Worm (Caenorhabditis elegans) whole organism, L1 larva: ENCODE data around the gene far-2.

Experiments
- C04F5.9 ChIP-seq: sonication (generic microtip); optimal IDR thresholded peaks from 2 replicates; lab custom pipeline; 2016; ENCODE audit warnings: missing genetic modification characterization, missing compliant biosample characterization
- C16A3.4 ChIP-seq: fragments of 150-350 bp; optimal IDR thresholded peaks from 2 replicates; lab custom pipeline; 2014; ENCODE audit warnings: missing biosample characterization, missing genetic modification characterization
- Y116A8C.19 ChIP-seq: sonication (generic microtip); optimal IDR thresholded peaks from 2 replicates; lab custom pipeline; 2016; ENCODE audit warnings: missing compliant biosample characterization, missing genetic modification characterization, borderline replicate concordance
- alr-1 ChIP-seq: fragments of 200-800 bp; sonication (Bioruptor generic); optimal IDR thresholded peaks from 2 replicates; lab custom pipeline; 2018; ENCODE audit warnings: borderline replicate concordance, mild to moderate bottlenecking, missing genetic modification characterization, missing compliant biosample characterization
- aly-2 ChIP-seq: fragments of 150-350 bp; optimal IDR thresholded peaks from 2 replicates; lab custom pipeline; 2014; ENCODE audit warnings: missing biosample characterization, missing genetic modification characterization
- ama-1 ChIP-seq: fragments of 150-350 bp; optimal IDR thresholded peaks from 2 replicates; lab custom pipeline; 2014
- ceh-8 ChIP-seq: fragments of 200-800 bp; sonication (Bioruptor generic); optimal IDR thresholded peaks from 2 replicates; lab custom pipeline; 2018; ENCODE audit warnings: mild to moderate bottlenecking, missing genetic modification characterization, moderate library complexity, missing compliant biosample characterization
- ceh-82 ChIP-seq, 3 experiments: fragments of 150-350 bp in 1 of 3; sonication (generic microtip) in 2 of 3; optimal IDR thresholded peaks; 2 replicates each; lab custom pipeline; 2014 to 2017; ENCODE audit warnings: missing biosample characterization in 3 of 3, missing genetic modification characterization in 3 of 3
- ceh-88 ChIP-seq: fragments of 200-800 bp; sonication (Bioruptor generic); IDR thresholded peaks from 2 replicates; pipeline ENCODE4 v1.3.6; 2022; ENCODE audit warnings: missing genetic modification characterization, missing compliant biosample characterization
- ceh-90 ChIP-seq: sonication (generic microtip); optimal IDR thresholded peaks from 2 replicates; lab custom pipeline; 2016; ENCODE audit warnings: missing genetic modification characterization, missing compliant biosample characterization
- ces-1 ChIP-seq: fragments of 150-350 bp; optimal IDR thresholded peaks from 2 replicates; lab custom pipeline; 2014; ENCODE audit warnings: missing biosample characterization, missing genetic modification reagents, missing genetic modification characterization
- dpl-1 ChIP-seq, 3 experiments: fragments of 150-350 bp in 2 of 3; sonication (generic microtip) in 1 of 3; optimal IDR thresholded peaks; 2 replicates each; lab custom pipeline; 2014 to 2017; ENCODE audit warnings: missing biosample characterization in 3 of 3, missing genetic modification characterization in 3 of 3, missing genetic modification reagents in 3 of 3
- dsc-1 ChIP-seq: sonication (generic microtip); optimal IDR thresholded peaks from 2 replicates; lab custom pipeline; 2016; ENCODE audit warnings: mild to moderate bottlenecking, missing genetic modification characterization, missing compliant biosample characterization
- efl-3 ChIP-seq: fragments of 200-800 bp; sonication (Bioruptor generic); optimal IDR thresholded peaks from 2 replicates; lab custom pipeline; 2018; ENCODE audit warnings: mild to moderate bottlenecking, missing genetic modification characterization, missing compliant biosample characterization
- egl-13 ChIP-seq: sonication (generic microtip); optimal IDR thresholded peaks from 2 replicates; lab custom pipeline; 2016; ENCODE audit warnings: missing genotype, missing genetic modification reagents, missing genetic modification characterization, missing compliant biosample characterization
- egl-27 ChIP-seq, 2 experiments: fragments of 150-350 bp in 1 of 2; sonication (generic microtip); optimal IDR thresholded peaks; 3 replicates each; lab custom pipeline; 2017 to 2018; ENCODE audit warnings: missing biosample characterization in 2 of 2, missing genetic modification characterization in 2 of 2, missing genetic modification reagents in 2 of 2
- elt-2 ChIP-seq: sonication (generic microtip); optimal IDR thresholded peaks from 2 replicates; lab custom pipeline; 2016; ENCODE audit warnings: missing genetic modification characterization, mild to moderate bottlenecking, inconsistent platforms, missing compliant biosample characterization, missing genetic modification reagents
- elt-3 ChIP-seq, 6 experiments: fragments of 150-350 bp in 1 of 6; sonication (generic microtip); optimal IDR thresholded peaks; 2 replicates each; lab custom pipeline; 2017 to 2018; ENCODE audit warnings: missing biosample characterization in 6 of 6, missing genetic modification characterization in 6 of 6, inconsistent platforms in 1 of 6
- ets-5 ChIP-seq: fragments of 200-800 bp; sonication (Bioruptor generic); IDR thresholded peaks from 2 replicates; pipeline ENCODE4 v1.3.6; 2022; ENCODE audit warnings: missing genetic modification characterization, missing compliant biosample characterization
- fkh-10 ChIP-seq: sonication (generic microtip); optimal IDR thresholded peaks from 2 replicates; lab custom pipeline; 2017; ENCODE audit warnings: missing biosample characterization, missing genetic modification reagents, missing genetic modification characterization
- fkh-4 ChIP-seq: sonication (generic microtip); optimal IDR thresholded peaks from 2 replicates; lab custom pipeline; 2016; ENCODE audit warnings: missing compliant biosample characterization, missing genetic modification characterization, borderline replicate concordance
- fos-1 ChIP-seq: fragments of 150-350 bp; optimal IDR thresholded peaks from 2 replicates; lab custom pipeline; 2014; ENCODE audit warnings: missing biosample characterization, missing genetic modification characterization
- grh-1 ChIP-seq: fragments of 200-800 bp; sonication (Bioruptor generic); IDR thresholded peaks from 2 replicates; pipeline ENCODE4 v1.3.6; 2022; ENCODE audit warnings: missing genetic modification reagents, missing genetic modification characterization, missing compliant biosample characterization
- hpl-2 ChIP-seq: fragments of 150-350 bp; optimal IDR thresholded peaks from 2 replicates; lab custom pipeline; 2014; ENCODE audit warnings: missing biosample characterization, missing genetic modification reagents, missing genetic modification characterization
- irx-1 ChIP-seq: sonication (generic microtip); optimal IDR thresholded peaks from 2 replicates; lab custom pipeline; 2016; ENCODE audit warnings: missing genetic modification characterization, missing compliant biosample characterization
- jun-1 ChIP-seq: fragments of 150-350 bp; optimal IDR thresholded peaks from 2 replicates; lab custom pipeline; 2014; ENCODE audit warnings: missing biosample characterization, missing genetic modification reagents, missing genetic modification characterization
- lin-35 ChIP-seq, 2 experiments: fragments of 150-350 bp; optimal IDR thresholded peaks; 2 replicates each; lab custom pipeline; 2014; ENCODE audit warnings: missing biosample characterization in 2 of 2, missing genetic modification characterization in 2 of 2, missing genetic modification reagents in 2 of 2
- lin-39 ChIP-seq: fragments of 150-350 bp; optimal IDR thresholded peaks from 2 replicates; lab custom pipeline; 2014; ENCODE audit warnings: missing biosample characterization, missing genetic modification reagents, missing genetic modification characterization
- lir-3 ChIP-seq: sonication (generic microtip); optimal IDR thresholded peaks from 2 replicates; lab custom pipeline; 2016; ENCODE audit warnings: mild to moderate bottlenecking, missing genetic modification characterization, moderate library complexity, missing compliant biosample characterization; ENCODE audit not compliant: poor library complexity
- mdl-1 ChIP-seq, 2 experiments: fragments of 150-350 bp; optimal IDR thresholded peaks; 2 replicates each; lab custom pipeline; 2014 to 2017; ENCODE audit warnings: missing biosample characterization in 2 of 2, missing genetic modification characterization in 2 of 2, inconsistent platforms in 1 of 2
- nhr-11 ChIP-seq: fragments of 150-350 bp; optimal IDR thresholded peaks from 2 replicates; lab custom pipeline; 2014; ENCODE audit warnings: missing biosample characterization, missing genetic modification characterization
- nhr-12 ChIP-seq: sonication (generic microtip); optimal IDR thresholded peaks from 2 replicates; lab custom pipeline; 2017; ENCODE audit warnings: missing biosample characterization, missing genetic modification characterization
- nhr-19 ChIP-seq: fragments of 200-800 bp; sonication (Bioruptor generic); conservative IDR thresholded peaks from 2 replicates; pipeline ENCODE4 v1.3.6; 2022; ENCODE audit warnings: missing genetic modification characterization, missing compliant biosample characterization
- nhr-20 ChIP-seq: sonication (generic microtip); optimal IDR thresholded peaks from 2 replicates; lab custom pipeline; 2016; ENCODE audit warnings: mild to moderate bottlenecking, missing genetic modification characterization, missing compliant biosample characterization
- nhr-77 ChIP-seq: fragments of 150-350 bp; optimal IDR thresholded peaks from 2 replicates; lab custom pipeline; 2014; ENCODE audit warnings: missing biosample characterization, missing genetic modification characterization
- nhr-85 ChIP-seq: sonication (generic microtip); peaks from one replicate; lab custom pipeline; 2016; ENCODE audit warnings: missing genetic modification characterization, inconsistent platforms, missing compliant biosample characterization
- pag-3 ChIP-seq: sonication (generic microtip); optimal IDR thresholded peaks from 2 replicates; lab custom pipeline; 2017; ENCODE audit warnings: missing genetic modification characterization, mild to moderate bottlenecking, missing compliant biosample characterization, antibody characterized with exemption, borderline replicate concordance; ENCODE audit not compliant: insufficient read depth
- pax-3 ChIP-seq: fragments of 200-800 bp; sonication (Bioruptor generic); optimal IDR thresholded peaks from 2 replicates; lab custom pipeline; 2018; ENCODE audit warnings: mild to moderate bottlenecking, missing genetic modification characterization, moderate library complexity, missing compliant biosample characterization
- pqm-1 ChIP-seq: sonication (generic microtip); optimal IDR thresholded peaks from 3 replicates; lab custom pipeline; 2017; ENCODE audit warnings: missing biosample characterization, missing genetic modification characterization
- rnt-1 ChIP-seq: sonication (generic microtip); optimal IDR thresholded peaks from 2 replicates; lab custom pipeline; 2016; ENCODE audit warnings: mild to moderate bottlenecking, missing genetic modification characterization, moderate library complexity, missing compliant biosample characterization
- skn-1 ChIP-seq: fragments of 150-350 bp; optimal IDR thresholded peaks from 2 replicates; lab custom pipeline; 2014; ENCODE audit warnings: missing biosample characterization, missing genetic modification characterization
- snu-23 ChIP-seq: sonication (generic microtip); optimal IDR thresholded peaks from 2 replicates; lab custom pipeline; 2016; ENCODE audit warnings: missing genetic modification characterization, missing compliant biosample characterization
- sox-4 ChIP-seq: sonication (generic microtip); optimal IDR thresholded peaks from 2 replicates; lab custom pipeline; 2016; ENCODE audit warnings: missing genetic modification characterization, missing compliant biosample characterization
- tbx-2 ChIP-seq: sonication (generic microtip); optimal IDR thresholded peaks from 2 replicates; lab custom pipeline; 2016; ENCODE audit warnings: missing genetic modification characterization, missing compliant biosample characterization
- tlp-1 ChIP-seq: fragments of 150-350 bp; optimal IDR thresholded peaks from 2 replicates; lab custom pipeline; 2014; ENCODE audit warnings: missing biosample characterization, missing genetic modification characterization
- unc-130 ChIP-seq: fragments of 150-350 bp; optimal IDR thresholded peaks from 2 replicates; lab custom pipeline; 2017; ENCODE audit warnings: missing biosample characterization, missing genetic modification characterization, inconsistent platforms
- unc-98 ChIP-seq: fragments of 200-800 bp; sonication (Bioruptor generic); IDR thresholded peaks from 2 replicates; pipeline ENCODE4 v1.3.6; 2022; ENCODE audit warnings: missing genetic modification characterization, missing compliant biosample characterization
- xbp-1 ChIP-seq: sonication (generic microtip); optimal IDR thresholded peaks from 2 replicates; lab custom pipeline; 2016; ENCODE audit warnings: missing genetic modification characterization, missing compliant biosample characterization
- zag-1 ChIP-seq: fragments of 150-350 bp; optimal IDR thresholded peaks from 2 replicates; lab custom pipeline; 2014; ENCODE audit warnings: missing biosample characterization, missing genetic modification characterization
- zip-4 ChIP-seq: fragments of 200-800 bp; sonication (Bioruptor generic); optimal IDR thresholded peaks from 2 replicates; lab custom pipeline; 2018; ENCODE audit warnings: mild to moderate bottlenecking, missing genetic modification characterization, moderate library complexity, missing compliant biosample characterization
- ztf-11 ChIP-seq, 2 experiments: sonication (generic microtip); optimal IDR thresholded peaks; 2 replicates each; lab custom pipeline; 2016 to 2017; ENCODE audit warnings: missing genetic modification characterization in 2 of 2, missing biosample characterization in 1 of 2, missing compliant biosample characterization in 1 of 2

The far-2 gene

ce11 chrIII:9052371-9052978 lies 29.2 kb upstream of the far-2 start (continued):
- TF ChIP-seq lin-39 (tag; lab: Kevin White, UChicago) (no peak), egl-13 (tag; lab: Kevin White, UChicago) (peak; percentile 23), lin-35 (GFP tag; optimal IDR thresholded peaks at IDR 0.05; lab: Kevin White, UChicago) (peak; percentile 34 to 43), nhr-12 (tag; lab: Kevin White, UChicago) (no peak), jun-1 (tag; lab: Kevin White, UChicago) (no peak), pag-3 (tag; lab: Kevin White, UChicago) (peak; percentile 6), ceh-8 (GFP tag; lab: Kevin White, UChicago) (no peak), alr-1 (tag; lab: Kevin White, UChicago) (no peak), efl-3 (GFP tag; lab: Kevin White, UChicago) (no peak), zip-4 (GFP tag; lab: Kevin White, UChicago) (no peak), fos-1 (tag; lab: Kevin White, UChicago) (no peak), nhr-85 (tag; lab: Kevin White, UChicago) (no peak), egl-27 (tag; optimal IDR thresholded peaks at IDR 0.05; lab: Kevin White, UChicago) (no peak), sox-4 (tag; lab: Kevin White, UChicago) (no peak), irx-1 (tag; lab: Kevin White, UChicago) (no peak), ces-1 (no peak), zag-1 (tag; lab: Kevin White, UChicago) (no peak), ceh-88 (peak; percentile 41; the same call in 1 of the 2 replicates), ceh-82 (tag; optimal IDR thresholded peaks at IDR 0.05; lab: Kevin White, UChicago) (peak in 2 of 3 experiments; percentile 36 to 58), lir-3 (tag; lab: Kevin White, UChicago) (no peak), nhr-11 (tag; lab: Kevin White, UChicago) (no peak), ama-1 (peak; percentile 28), hpl-2 (GFP tag; lab: Kevin White, UChicago) (no peak), ceh-90 (tag; lab: Kevin White, UChicago) (no peak), fkh-10 (GFP tag; lab: Kevin White, UChicago) (no peak), unc-98 (no peak), mdl-1 (tag; optimal IDR thresholded peaks at IDR 0.05; lab: Kevin White, UChicago) (no peak), elt-2 (tag; lab: Kevin White, UChicago) (no peak), elt-3 (tag; optimal IDR thresholded peaks at IDR 0.05; lab: Kevin White, UChicago) (no peak), dpl-1 (GFP tag; optimal IDR thresholded peaks at IDR 0.05; lab: Kevin White, UChicago) (no peak), skn-1 (tag; lab: Kevin White, UChicago) (peak; percentile 50), ztf-11 (tag; optimal IDR thresholded peaks at IDR 0.05; lab: Kevin White, UChicago) (no peak), nhr-77 (tag; lab: Kevin White, UChicago) (no peak), unc-130 (peak; percentile 48), pqm-1 (tag; lab: Kevin White, UChicago) (no peak), tbx-2 (tag; lab: Kevin White, UChicago) (peak; percentile 36), C04F5.9 (tag; lab: Kevin White, UChicago) (no peak), aly-2 (tag; lab: Kevin White, UChicago) (peak; percentile 7), C16A3.4 (no peak), rnt-1 (tag; lab: Kevin White, UChicago) (peak; percentile 49), snu-23 (GFP tag; lab: Kevin White, UChicago) (peak; percentile 72), ets-5 (GFP tag; lab: Robert Waterston, UW) (no peak), tlp-1 (tag; lab: Kevin White, UChicago) (no peak), nhr-20 (tag; lab: Kevin White, UChicago) (peak; percentile 57), pax-3 (no peak), nhr-19 (GFP tag; lab: Robert Waterston, UW) (peak; percentile 43), Y116A8C.19 (no peak), xbp-1 (tag; lab: Kevin White, UChicago) (peak; percentile 49), fkh-4 (tag; lab: Kevin White, UChicago) (no peak), grh-1 (GFP tag; lab: Robert Waterston, UW) (no peak; the same call in 1 of the 2 replicates), dsc-1 (tag; lab: Kevin White, UChicago) (peak; percentile 42)
